Worm (Caenorhabditis elegans): ENCODE measurements around the gene clec-190.

- no peak for TF ChIP-seq nhr-237 (tag; optimal IDR thresholded peaks at IDR 0.05)
- TF ChIP-seq lin-39 (tag; optimal IDR thresholded peaks at IDR 0.05) = no peak
- TF ChIP-seq skn-1 (tag; optimal IDR thresholded peaks at IDR 0.05) = no peak
- no peak for TF ChIP-seq snpc-4 (tag; optimal IDR thresholded peaks at IDR 0.05)
- TF ChIP-seq aly-2 (tag; optimal IDR thresholded peaks at IDR 0.05) = no peak
- no peak for TF ChIP-seq lin-13 (GFP tag; optimal IDR thresholded peaks at IDR 0.05)
- no peak for TF ChIP-seq blmp-1 (tag; optimal IDR thresholded peaks at IDR 0.05)
- no peak for TF ChIP-seq jun-1 (tag; optimal IDR thresholded peaks at IDR 0.05)
- no peak for TF ChIP-seq egl-27 (tag; optimal IDR thresholded peaks at IDR 0.05)
- no peak for TF ChIP-seq unc-62 (GFP tag; optimal IDR thresholded peaks at IDR 0.05)
- TF ChIP-seq nhr-77 (tag; optimal IDR thresholded peaks at IDR 0.05) = no peak
- TF ChIP-seq sox-4 (tag; optimal IDR thresholded peaks at IDR 0.05) = no peak
- no peak for TF ChIP-seq nhr-12 (tag; optimal IDR thresholded peaks at IDR 0.05)
Observed at ce11 chrIV:15108475-15108874, 17.4 kb downstream of the clec-190 start, which contains the start of gene M199.2.
